Fruit fly (Drosophila melanogaster) whole organism, embryonic: ENCODE data around the gene CG10232.

Source experiments
- CG10321 ChIP-seq: fragments of 200-800 bp; sonication (Bioruptor generic); IDR thresholded peaks from 2 replicates; pipeline ENCODE4 v1.3.6; 2022; ENCODE audit warnings: missing biosample characterization, missing genetic modification characterization
- CG10959 ChIP-seq: fragments of 200-800 bp; sonication (Bioruptor generic); IDR thresholded peaks from 2 replicates; pipeline ENCODE4 v1.3.6; 2022; ENCODE audit warnings: missing biosample characterization, missing genetic modification characterization
- CG13287 ChIP-seq: fragments of 200-800 bp; sonication (Bioruptor generic); IDR thresholded peaks from 2 replicates; pipeline ENCODE4 v1.3.6; 2022; ENCODE audit warnings: missing biosample characterization, missing genetic modification characterization; ENCODE audit not compliant: partially characterized antibody
- CG14667 ChIP-seq: fragments of 200-800 bp; sonication (Bioruptor generic); IDR thresholded peaks from 2 replicates; pipeline ENCODE4 v1.3.6; 2022; ENCODE audit warnings: missing biosample characterization, missing genetic modification characterization
- CG14710 ChIP-seq: fragments of 200-800 bp; sonication (Bioruptor generic); optimal IDR thresholded peaks from 3 replicates; lab custom pipeline; 2019; ENCODE audit warnings: missing biosample characterization, mild to moderate bottlenecking, missing genetic modification characterization, moderate library complexity
- CG17802 ChIP-seq: fragments of 200-800 bp; sonication (Bioruptor generic); optimal IDR thresholded peaks from 2 replicates; lab custom pipeline; 2018; ENCODE audit warnings: missing biosample characterization, mild to moderate bottlenecking, missing genetic modification characterization, moderate library complexity
- CG18599 ChIP-seq: fragments of 200-800 bp; sonication (Bioruptor generic); optimal IDR thresholded peaks from 3 replicates; lab custom pipeline; 2017; ENCODE audit warnings: missing biosample characterization, missing genetic modification characterization, mild to moderate bottlenecking, moderate library complexity, missing genetic modification reagents
- CG2199 ChIP-seq: fragments of 200-800 bp; sonication (Bioruptor generic); IDR thresholded peaks from 3 replicates; pipeline ENCODE4 v1.3.6; 2022; ENCODE audit warnings: missing biosample characterization, missing genetic modification characterization
- CG31441 ChIP-seq: fragments of 200-800 bp; sonication (Bioruptor generic); IDR thresholded peaks from 2 replicates; pipeline ENCODE4 v1.3.6; 2022; ENCODE audit warnings: missing biosample characterization, missing genetic modification characterization
- CG32532 ChIP-seq: fragments of 200-800 bp; sonication (Bioruptor generic); IDR thresholded peaks from 2 replicates; pipeline ENCODE4 v1.3.6; 2022; ENCODE audit warnings: missing biosample characterization, missing genetic modification characterization
- CG34224 ChIP-seq: fragments of 200-800 bp; sonication (Bioruptor generic); IDR thresholded peaks from 3 replicates; pipeline ENCODE4 v1.3.6; 2022; ENCODE audit warnings: missing biosample characterization, missing genetic modification characterization; ENCODE audit not compliant: partially characterized antibody
- CG4360 ChIP-seq: fragments of 200-800 bp; sonication (Bioruptor generic); IDR thresholded peaks from 2 replicates; pipeline ENCODE4 v1.3.6; 2022; ENCODE audit warnings: missing biosample characterization, missing genetic modification characterization
- CG43689 ChIP-seq: fragments of 200-800 bp; sonication (Bioruptor generic); IDR thresholded peaks from 2 replicates; pipeline ENCODE4 v1.3.6; 2022; ENCODE audit warnings: missing biosample characterization, missing genetic modification characterization
- CG4424 ChIP-seq: fragments of 200-800 bp; sonication (Bioruptor generic); optimal IDR thresholded peaks from 3 replicates; lab custom pipeline; 2016; ENCODE audit warnings: missing biosample characterization, missing genetic modification characterization
- CG6683 ChIP-seq: fragments of 200-800 bp; sonication (Bioruptor generic); optimal IDR thresholded peaks from 2 replicates; lab custom pipeline; 2017; ENCODE audit warnings: missing biosample characterization, mild to moderate bottlenecking, missing genetic modification characterization, missing genetic modification reagents
- CG9609 ChIP-seq: fragments of 200-800 bp; sonication (Bioruptor generic); optimal IDR thresholded peaks from 3 replicates; lab custom pipeline; 2016; ENCODE audit warnings: missing biosample characterization, missing genetic modification characterization
- CTCF ChIP-seq: fragments of 200-800 bp; sonication (Bioruptor generic); optimal IDR thresholded peaks from 2 replicates; lab custom pipeline; 2017; ENCODE audit warnings: missing biosample characterization, mild to moderate bottlenecking, missing genetic modification characterization, moderate library complexity
- D19B ChIP-seq: fragments of 200-800 bp; sonication (Bioruptor generic); optimal IDR thresholded peaks from 2 replicates; lab custom pipeline; 2017; ENCODE audit warnings: missing biosample characterization, mild to moderate bottlenecking, missing genetic modification characterization
- Dp ChIP-seq: fragments of 200-800 bp; sonication (Bioruptor generic); optimal IDR thresholded peaks from 2 replicates; lab custom pipeline; 2018; ENCODE audit warnings: missing biosample characterization, mild to moderate bottlenecking, missing genetic modification characterization, moderate library complexity
- Elba2 ChIP-seq: fragments of 200-800 bp; sonication (Bioruptor generic); optimal IDR thresholded peaks from 3 replicates; lab custom pipeline; 2016; ENCODE audit warnings: missing biosample characterization, missing genetic modification characterization
- Fer2 ChIP-seq: fragments of 200-800 bp; sonication (Bioruptor generic); optimal IDR thresholded peaks from 2 replicates; lab custom pipeline; 2018; ENCODE audit warnings: missing biosample characterization, mild to moderate bottlenecking, missing genetic modification characterization, moderate library complexity
- Gug ChIP-seq: fragments of 200-800 bp; sonication (Bioruptor generic); IDR thresholded peaks from 4 replicates; pipeline ENCODE4 v1.3.6; 2022; ENCODE audit warnings: missing biosample characterization, missing genetic modification characterization
- H2.0 ChIP-seq: fragments of 200-800 bp; sonication (Bioruptor generic); IDR thresholded peaks from 2 replicates; pipeline ENCODE4 v1.3.6; 2022; ENCODE audit warnings: missing biosample characterization, missing genetic modification characterization
- HLH54F ChIP-seq: fragments of 200-800 bp; sonication (Bioruptor generic); optimal IDR thresholded peaks from 3 replicates; lab custom pipeline; 2016; ENCODE audit warnings: missing biosample characterization, missing genetic modification characterization
- Hr3 ChIP-seq: fragments of 200-800 bp; sonication (Bioruptor generic); optimal IDR thresholded peaks from 3 replicates; lab custom pipeline; 2016; ENCODE audit warnings: missing biosample characterization, missing genetic modification characterization
- Nf-YA ChIP-seq: fragments of 200-800 bp; sonication (Bioruptor generic); IDR thresholded peaks from 2 replicates; pipeline ENCODE4 v1.3.6; 2022; ENCODE audit warnings: missing biosample characterization, missing genetic modification characterization
- Opbp ChIP-seq: fragments of 200-800 bp; sonication (Bioruptor generic); IDR thresholded peaks from 3 replicates; pipeline ENCODE4 v1.3.6; 2022; ENCODE audit warnings: missing biosample characterization, missing genetic modification characterization; ENCODE audit not compliant: partially characterized antibody
- Rx ChIP-seq: fragments of 200-800 bp; sonication (Bioruptor generic); IDR thresholded peaks from 2 replicates; pipeline ENCODE4 v1.3.6; 2022; ENCODE audit warnings: missing biosample characterization, missing genetic modification characterization
- Sox102F ChIP-seq: fragments of 200-800 bp; sonication (Bioruptor generic); optimal IDR thresholded peaks from 2 replicates; lab custom pipeline; 2018; ENCODE audit warnings: missing biosample characterization, mild to moderate bottlenecking, missing genetic modification characterization, moderate library complexity
- Spps ChIP-seq: fragments of 200-800 bp; sonication (Bioruptor generic); optimal IDR thresholded peaks from 2 replicates; lab custom pipeline; 2018; ENCODE audit warnings: missing biosample characterization, mild to moderate bottlenecking, missing genetic modification characterization
- YL-1 ChIP-seq: fragments of 200-800 bp; sonication (Bioruptor generic); optimal IDR thresholded peaks from 3 replicates; lab custom pipeline; 2017; ENCODE audit warnings: missing biosample characterization, mild to moderate bottlenecking, missing genetic modification characterization
- ab ChIP-seq: fragments of 200-800 bp; sonication (Bioruptor generic); optimal IDR thresholded peaks from 2 replicates; lab custom pipeline; 2016; ENCODE audit warnings: missing biosample characterization, missing genetic modification characterization
- az2 ChIP-seq: fragments of 200-800 bp; sonication (Bioruptor generic); optimal IDR thresholded peaks from 3 replicates; lab custom pipeline; 2016; ENCODE audit warnings: missing biosample characterization, missing genetic modification characterization
- btn ChIP-seq: fragments of 200-800 bp; sonication (Bioruptor generic); optimal IDR thresholded peaks from 2 replicates; lab custom pipeline; 2016; ENCODE audit warnings: missing biosample characterization, missing genetic modification characterization
- chif ChIP-seq, 2 experiments: fragments of 200-800 bp; sonication (Bioruptor generic); optimal IDR thresholded peaks; 3 replicates each; lab custom pipeline; 2016; ENCODE audit warnings: missing biosample characterization in 2 of 2, missing genetic modification characterization in 2 of 2
- chinmo ChIP-seq: fragments of 200-800 bp; sonication (Bioruptor generic); IDR thresholded peaks from 4 replicates; pipeline ENCODE4 v1.3.6; 2022; ENCODE audit warnings: missing biosample characterization, missing genetic modification characterization; ENCODE audit not compliant: partially characterized antibody
- chm ChIP-seq: fragments of 200-800 bp; sonication (Bioruptor generic); IDR thresholded peaks from 2 replicates; pipeline ENCODE4 v1.3.6; 2022; ENCODE audit warnings: missing biosample characterization, missing genetic modification characterization
- ems ChIP-seq: fragments of 200-800 bp; sonication (Bioruptor generic); optimal IDR thresholded peaks from 3 replicates; lab custom pipeline; 2016; ENCODE audit warnings: missing biosample characterization, missing genetic modification characterization
- fd102C ChIP-seq: fragments of 200-800 bp; sonication (Bioruptor generic); optimal IDR thresholded peaks from 2 replicates; lab custom pipeline; 2018; ENCODE audit warnings: missing biosample characterization, mild to moderate bottlenecking, missing genetic modification characterization, moderate library complexity
- fru ChIP-seq: fragments of >200 bp; optimal IDR thresholded peaks from 2 replicates; lab custom pipeline; 2017
- gro ChIP-seq: fragments of 200-800 bp; sonication (Bioruptor generic); optimal IDR thresholded peaks from 2 replicates; lab custom pipeline; 2016; ENCODE audit warnings: missing biosample characterization, missing genetic modification characterization
- ham ChIP-seq: fragments of 200-800 bp; sonication (Bioruptor generic); IDR thresholded peaks from 2 replicates; pipeline ENCODE4 v1.3.6; 2022; ENCODE audit warnings: missing biosample characterization, missing genetic modification characterization
- hb ChIP-seq: fragments of 200-800 bp; sonication (Bioruptor generic); IDR thresholded peaks from 3 replicates; pipeline ENCODE4 v1.3.6; 2022; ENCODE audit warnings: missing biosample characterization, missing genetic modification characterization; ENCODE audit not compliant: partially characterized antibody
- inv ChIP-seq: fragments of 200-800 bp; sonication (Bioruptor generic); IDR thresholded peaks from 2 replicates; pipeline ENCODE4 v1.3.6; 2022; ENCODE audit warnings: missing biosample characterization, missing genetic modification characterization; ENCODE audit not compliant: partially characterized antibody
- jigr1 ChIP-seq: fragments of 200-800 bp; sonication (Bioruptor generic); IDR thresholded peaks from 3 replicates; pipeline ENCODE4 v1.3.6; 2022; ENCODE audit warnings: missing biosample characterization, missing genetic modification characterization
- ken ChIP-seq: fragments of 200-800 bp; sonication (Bioruptor generic); IDR thresholded peaks from 3 replicates; pipeline ENCODE4 v1.3.6; 2022; ENCODE audit warnings: missing biosample characterization, missing genetic modification characterization
- lola ChIP-seq, 3 experiments: fragments of >200 bp in 2 of 3; fragments of 200-800 bp in 1 of 3; sonication (Bioruptor generic) in 1 of 3; optimal IDR thresholded peaks; 2 replicates each; lab custom pipeline; 2017 to 2019; ENCODE audit warnings: missing biosample characterization in 3 of 3, missing genetic modification characterization in 3 of 3, mild to moderate bottlenecking in 1 of 3, moderate library complexity in 1 of 3
- nmo ChIP-seq: fragments of 200-800 bp; sonication (Bioruptor generic); optimal IDR thresholded peaks from 2 replicates; lab custom pipeline; 2018; ENCODE audit warnings: missing biosample characterization, mild to moderate bottlenecking, missing genetic modification characterization, moderate library complexity
- pb ChIP-seq: fragments of 200-800 bp; sonication (Bioruptor generic); optimal IDR thresholded peaks from 3 replicates; lab custom pipeline; 2016; ENCODE audit warnings: missing biosample characterization, missing genetic modification characterization
- sens ChIP-seq: fragments of 200-800 bp; sonication (Bioruptor generic); peaks from one replicate; lab custom pipeline; 2016; ENCODE audit warnings: missing biosample characterization, missing genetic modification characterization
- sim ChIP-seq: fragments of 200-800 bp; sonication (Bioruptor generic); IDR thresholded peaks from 2 replicates; pipeline ENCODE4 v1.3.6; 2022; ENCODE audit warnings: missing biosample characterization, missing genetic modification characterization
- slbo ChIP-seq: fragments of 200-800 bp; sonication (Bioruptor generic); IDR thresholded peaks from 2 replicates; pipeline ENCODE4 v1.3.6; 2022; ENCODE audit warnings: missing biosample characterization, missing genetic modification characterization
- zfh1 ChIP-seq: fragments of 200-800 bp; sonication (Bioruptor generic); IDR thresholded peaks from 3 replicates; pipeline ENCODE4 v1.3.6; 2022; ENCODE audit warnings: missing biosample characterization, missing genetic modification characterization

CG10232 gene

DNA sequence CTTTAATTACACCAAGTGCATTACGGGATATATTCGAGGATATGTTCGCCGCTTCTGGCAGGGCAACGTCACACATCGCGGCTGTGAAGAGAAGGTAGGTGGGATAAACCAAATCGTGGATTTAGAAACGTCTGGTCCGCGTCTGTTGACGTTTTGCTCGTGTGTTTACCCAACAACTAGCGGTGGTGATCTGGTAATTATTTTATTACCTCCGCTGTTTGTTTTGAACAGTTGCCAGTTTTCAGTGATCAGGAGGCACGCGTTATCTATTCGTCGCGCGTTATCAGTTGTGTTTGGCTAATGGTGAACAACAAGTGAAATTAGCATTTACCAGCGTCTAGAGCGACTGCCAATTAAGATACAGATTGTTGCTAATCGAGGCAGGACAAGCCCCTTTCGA lies 7.6 kb upstream of the CG10232 start (continued):
- TF ChIP-seq CG4424 (GFP tag; lab: Kevin White, UChicago) (no peak), slbo (GFP tag; lab: Robert Waterston, UW) (no peak), fd102C (GFP tag; lab: Kevin White, UChicago) (no peak), CG10321 (GFP tag; lab: Robert Waterston, UW) (no peak), gro (GFP tag; lab: Kevin White, UChicago) (peak; percentile 47), CG34224 (GFP tag; lab: Robert Waterston, UW) (no peak), zfh1 (GFP tag; lab: Robert Waterston, UW) (no peak), CTCF (no peak), H2.0 (GFP tag; lab: Robert Waterston, UW) (no peak), ken (GFP tag; lab: Robert Waterston, UW) (no peak), Opbp (GFP tag; lab: Robert Waterston, UW) (no peak), jigr1 (GFP tag; lab: Robert Waterston, UW) (no peak), nmo (no peak), ham (GFP tag; lab: Robert Waterston, UW) (no peak), inv (no peak), CG32532 (no peak), lola (GFP tag; optimal IDR thresholded peaks at IDR 0.05; lab: Kevin White, UChicago) (no peak), Spps (no peak), Nf-YA (GFP tag; lab: Robert Waterston, UW) (no peak), Elba2 (GFP tag; lab: Kevin White, UChicago) (no peak), chinmo (GFP tag; lab: Robert Waterston, UW) (0 out of 4 replicates have a peak, but pooled peaks have one; percentile 17), Rx (GFP tag; lab: Robert Waterston, UW) (no peak), CG10959 (no peak), pb (GFP tag; lab: Kevin White, UChicago) (no peak), sens (GFP tag; lab: Kevin White, UChicago) (peak; percentile 26), Gug (GFP tag; lab: Robert Waterston, UW) (no peak), CG9609 (GFP tag; lab: Kevin White, UChicago) (no peak), CG4360 (GFP tag; lab: Robert Waterston, UW) (no peak), CG31441 (GFP tag; lab: Robert Waterston, UW) (no peak), chm (GFP tag; lab: Robert Waterston, UW) (no peak), Hr3 (GFP tag; lab: Kevin White, UChicago) (no peak), ab (GFP tag; lab: Kevin White, UChicago) (no peak), sim (no peak), btn (GFP tag; lab: Kevin White, UChicago) (no peak), Sox102F (GFP tag; lab: Kevin White, UChicago) (no peak), YL-1 (GFP tag; lab: Kevin White, UChicago) (peak; percentile 23), CG14710 (tag; lab: Kevin White, UChicago) (no peak), CG13287 (no peak), Fer2 (tag; lab: Kevin White, UChicago) (peak; percentile 24), CG18599 (GFP tag; lab: Kevin White, UChicago) (peak; percentile 86), CG14667 (no peak), Dp (GFP tag; lab: Kevin White, UChicago) (no peak), chif (GFP tag; optimal IDR thresholded peaks at IDR 0.05; lab: Kevin White, UChicago) (no peak), az2 (GFP tag; lab: Kevin White, UChicago) (no peak), D19B (GFP tag; lab: Kevin White, UChicago) (peak; percentile 21), CG2199 (GFP tag; lab: Robert Waterston, UW) (no peak), CG17802 (no peak), ems (GFP tag; lab: Kevin White, UChicago) (peak; percentile 26), CG6683 (GFP tag; lab: Kevin White, UChicago) (peak; percentile 39), fru (lab: Kevin White, UChicago) (no peak), hb (GFP tag; lab: Robert Waterston, UW) (no peak), CG43689 (GFP tag; lab: Robert Waterston, UW) (no peak), HLH54F (GFP tag; lab: Kevin White, UChicago) (no peak)
